Worm (Caenorhabditis elegans): ENCODE measurements around the gene Y22D7AL.4.

DNA sequence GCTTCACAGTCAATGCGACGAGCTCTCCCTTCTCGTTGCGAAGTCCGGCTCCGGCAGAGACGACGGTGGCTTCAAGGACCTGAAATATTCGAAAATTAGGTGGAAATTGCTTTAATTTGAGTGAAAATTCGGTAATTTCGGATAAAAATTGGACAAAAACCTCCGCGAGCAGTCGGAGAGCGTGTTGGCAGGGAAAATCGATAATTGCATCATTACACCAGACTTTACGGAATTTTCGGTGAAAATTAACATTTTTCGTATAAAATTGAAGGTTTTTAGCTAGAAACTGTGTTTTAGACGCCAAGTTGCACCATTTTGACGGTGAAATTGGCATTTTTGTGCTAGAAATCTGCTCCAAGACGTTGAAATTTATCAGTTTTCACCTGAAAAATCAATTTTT, 8.1 kb upstream of the Y22D7AL.4 start:
- no peak for TF ChIP-seq W03F9.2 (tag; optimal IDR thresholded peaks at IDR 0.05)
- TF ChIP-seq him-1 (tag; optimal IDR thresholded peaks at IDR 0.05) = no peak
- no peak for TF ChIP-seq dao-5 (tag; optimal IDR thresholded peaks at IDR 0.05)
